Fruit fly (Drosophila melanogaster) whole organism, prepupa: ENCODE measurements around the gene CG6985.
A peak's percentile ranks its signal among the peaks of the same experiment; 100 is the strongest.

Experiments used
- CG10631 ChIP-seq: fragments of 200-800 bp; sonication (Bioruptor generic); optimal IDR thresholded peaks from 2 replicates; lab custom pipeline; 2016; ENCODE audit warnings: missing biosample characterization, missing genetic modification characterization
- CG11294 ChIP-seq: fragments of 200-800 bp; sonication (Bioruptor generic); IDR thresholded peaks from 2 replicates; pipeline ENCODE4 v1.3.6; 2022; ENCODE audit warnings: missing biosample characterization, missing genetic modification characterization
- CG11902 ChIP-seq: fragments of 200-800 bp; sonication (Bioruptor generic); optimal IDR thresholded peaks from 3 replicates; lab custom pipeline; 2016; ENCODE audit warnings: missing biosample characterization, missing genetic modification characterization
- CG15336 ChIP-seq: fragments of 200-800 bp; sonication (Bioruptor generic); IDR thresholded peaks from 2 replicates; pipeline ENCODE4 v1.3.6; 2022; ENCODE audit warnings: missing biosample characterization, missing genetic modification characterization
- CG1621 ChIP-seq: fragments of 200-800 bp; sonication (Bioruptor generic); optimal IDR thresholded peaks from 3 replicates; lab custom pipeline; 2018; ENCODE audit warnings: missing biosample characterization, mild to moderate bottlenecking, missing genetic modification characterization
- CG3032 ChIP-seq: fragments of 200-800 bp; optimal IDR thresholded peaks from 2 replicates; lab custom pipeline; 2019; ENCODE audit warnings: missing biosample characterization, mild to moderate bottlenecking, missing genetic modification characterization, moderate library complexity
- CG31627 ChIP-seq: fragments of 200-800 bp; sonication (Bioruptor generic); optimal IDR thresholded peaks from 3 replicates; lab custom pipeline; 2016; ENCODE audit warnings: missing biosample characterization, missing genetic modification characterization
- CG34406 ChIP-seq: fragments of 200-800 bp; sonication (Bioruptor generic); optimal IDR thresholded peaks from 3 replicates; lab custom pipeline; 2016; ENCODE audit warnings: missing biosample characterization, missing genetic modification characterization
- CG3919 ChIP-seq: fragments of 200-800 bp; sonication (Bioruptor generic); optimal IDR thresholded peaks from 3 replicates; lab custom pipeline; 2016; ENCODE audit warnings: missing biosample characterization, missing genetic modification characterization
- CG6792 ChIP-seq: fragments of 200-800 bp; sonication (Bioruptor generic); optimal IDR thresholded peaks from 3 replicates; lab custom pipeline; 2016; ENCODE audit warnings: missing biosample characterization, missing genetic modification characterization
- CG6854 ChIP-seq: fragments of 200-800 bp; sonication (Bioruptor generic); optimal IDR thresholded peaks from 2 replicates; lab custom pipeline; 2017; ENCODE audit warnings: missing biosample characterization, mild to moderate bottlenecking, missing genetic modification characterization
- CG8119 ChIP-seq: fragments of 200-800 bp; sonication (Bioruptor generic); IDR thresholded peaks from 3 replicates; pipeline ENCODE4 v1.3.6; 2022; ENCODE audit warnings: missing biosample characterization, missing genetic modification characterization
- Eip78C ChIP-seq: fragments of 200-800 bp; sonication (Bioruptor generic); peaks from one replicate; lab custom pipeline; 2016; ENCODE audit warnings: missing biosample characterization, missing genetic modification characterization
- Ets21C ChIP-seq: fragments of 200-800 bp; sonication (Bioruptor generic); optimal IDR thresholded peaks from 3 replicates; lab custom pipeline; 2016; ENCODE audit warnings: missing biosample characterization, missing genetic modification characterization
- Ets96B ChIP-seq: fragments of 200-800 bp; optimal IDR thresholded peaks from 2 replicates; lab custom pipeline; 2019; ENCODE audit warnings: missing biosample characterization, mild to moderate bottlenecking, missing genetic modification characterization, moderate library complexity
- Hr38 ChIP-seq: sonication (Bioruptor generic); optimal IDR thresholded peaks from 2 replicates; lab custom pipeline; 2016; ENCODE audit warnings: missing biosample characterization, missing genetic modification characterization
- Hr4 ChIP-seq: fragments of 200-800 bp; sonication (Bioruptor generic); optimal IDR thresholded peaks from 3 replicates; lab custom pipeline; 2016; ENCODE audit warnings: missing biosample characterization, missing genetic modification characterization
- achi ChIP-seq: fragments of 200-800 bp; sonication (Bioruptor generic); optimal IDR thresholded peaks from 3 replicates; lab custom pipeline; 2016; ENCODE audit warnings: missing biosample characterization, missing genetic modification characterization
- dac ChIP-seq: fragments of 200-800 bp; sonication (Bioruptor generic); optimal IDR thresholded peaks from 2 replicates; lab custom pipeline; 2017; ENCODE audit warnings: missing biosample characterization, mild to moderate bottlenecking, missing genetic modification characterization
- esn ChIP-seq: fragments of 200-800 bp; sonication (Bioruptor generic); optimal IDR thresholded peaks from 2 replicates; lab custom pipeline; 2016; ENCODE audit warnings: missing biosample characterization, mild to moderate bottlenecking, missing genetic modification characterization, moderate library complexity
- fd85E ChIP-seq: fragments of 200-800 bp; sonication (Bioruptor generic); optimal IDR thresholded peaks from 3 replicates; lab custom pipeline; 2016; ENCODE audit warnings: missing biosample characterization, missing genetic modification characterization
- net ChIP-seq: fragments of 200-800 bp; sonication (Bioruptor generic); optimal IDR thresholded peaks from 3 replicates; lab custom pipeline; 2016; ENCODE audit warnings: missing biosample characterization, missing genetic modification characterization
- ss ChIP-seq, 2 experiments: fragments of 200-800 bp; sonication (Bioruptor generic); optimal IDR thresholded peaks; 2 replicates in 1 of 2; 3 replicates in 1 of 2; lab custom pipeline; 2017 to 2018; ENCODE audit warnings: mild to moderate bottlenecking in 2 of 2, missing biosample characterization in 2 of 2, missing genetic modification characterization in 2 of 2, moderate library complexity in 1 of 2
- svp ChIP-seq: fragments of 200-800 bp; sonication (Bioruptor generic); peaks from one replicate; lab custom pipeline; 2016; ENCODE audit warnings: missing biosample characterization, missing genetic modification characterization
- vri ChIP-seq: fragments of 200-800 bp; sonication (Bioruptor generic); optimal IDR thresholded peaks from 3 replicates; lab custom pipeline; 2016; ENCODE audit warnings: missing biosample characterization, mild to moderate bottlenecking, missing genetic modification characterization

Gene CG6985

DNA sequence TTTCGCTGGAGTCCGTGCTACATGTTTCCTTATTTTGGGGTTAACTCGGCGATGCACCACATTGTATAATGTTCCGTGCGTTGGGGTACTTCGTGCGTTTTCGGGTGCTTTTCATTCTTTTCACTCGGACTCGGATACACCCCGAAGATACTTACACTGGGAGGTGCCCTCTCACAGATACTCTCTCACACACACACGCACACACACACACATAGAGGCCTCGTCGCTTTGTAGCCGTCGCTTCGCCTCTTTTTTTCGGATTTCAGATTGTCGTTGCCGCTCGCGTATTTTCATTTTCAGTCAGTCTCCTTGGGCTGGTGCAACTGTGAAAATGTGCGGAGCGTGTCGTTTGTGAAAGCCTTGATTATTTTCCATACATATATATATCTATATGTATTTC, 40.5 kb downstream of the CG6985 start (continued):
- TF ChIP-seq esn (GFP tag; lab: Kevin White, UChicago) = peak; percentile 48
- TF ChIP-seq CG8119 = peak; percentile 73
- peak; percentile 42 for TF ChIP-seq CG3919 (GFP tag; lab: Kevin White, UChicago)
- TF ChIP-seq fd85E (GFP tag; lab: Kevin White, UChicago) = peak; percentile 79
- TF ChIP-seq dac (GFP tag; lab: Kevin White, UChicago) = no peak
- peak; percentile 76 for TF ChIP-seq Eip78C (GFP tag; lab: Kevin White, UChicago)
- peak; percentile 59; the same call in 1 of the 2 replicates for TF ChIP-seq CG11294
- TF ChIP-seq Ets21C (GFP tag; lab: Kevin White, UChicago) = no peak
- TF ChIP-seq CG15336 (GFP tag; lab: Robert Waterston, UW) = peak; percentile 79
- no peak for TF ChIP-seq Hr38 (GFP tag; lab: Kevin White, UChicago)

dm6 chr3R:22784674-22785316, 43.8 kb downstream of the CG6985 start:
- TF ChIP-seq CG6854 (GFP tag; lab: Kevin White, UChicago) = no peak
- no peak for TF ChIP-seq ss (GFP tag; optimal IDR thresholded peaks at IDR 0.05; lab: Kevin White, UChicago)
- no peak for TF ChIP-seq svp (GFP tag; lab: Kevin White, UChicago)
- no peak for TF ChIP-seq Ets96B (tag; lab: Kevin White, UChicago)
- peak; percentile 79 for TF ChIP-seq CG3919 (GFP tag; lab: Kevin White, UChicago)
- no peak for TF ChIP-seq vri (GFP tag; lab: Kevin White, UChicago)

DNA sequence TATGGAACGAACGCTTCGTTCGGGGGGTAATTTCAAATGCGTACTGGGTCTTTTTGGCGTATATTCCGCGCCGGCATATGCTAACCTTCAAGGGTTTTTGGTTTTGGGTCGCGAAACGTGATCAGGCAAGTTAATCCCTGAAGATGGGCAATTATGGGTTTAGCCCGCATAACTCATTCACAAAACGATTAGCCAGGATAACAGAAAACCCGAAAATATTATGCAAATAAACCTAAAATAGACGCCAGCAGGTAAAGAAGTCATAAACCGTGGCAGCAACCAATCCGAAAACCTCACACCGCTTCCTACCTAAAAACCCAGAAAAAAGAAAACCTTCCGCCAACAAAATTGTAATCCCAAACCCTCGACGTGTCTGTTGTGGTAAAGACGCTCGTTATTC, 48.2 kb downstream of the CG6985 start:
- no peak for TF ChIP-seq CG3032 (tag; lab: Kevin White, UChicago)
- no peak for TF ChIP-seq CG31627 (GFP tag; lab: Kevin White, UChicago)
- TF ChIP-seq achi (GFP tag; lab: Kevin White, UChicago) = no peak
- no peak for TF ChIP-seq CG8119
- no peak for TF ChIP-seq Hr4 (GFP tag; lab: Kevin White, UChicago)
- TF ChIP-seq CG11902 = no peak
- TF ChIP-seq CG6792 (GFP tag; lab: Kevin White, UChicago) = no peak
- no peak for TF ChIP-seq CG10631 (GFP tag; lab: Kevin White, UChicago)
- no peak for TF ChIP-seq CG1621 (tag; lab: Kevin White, UChicago)
- TF ChIP-seq Ets21C (GFP tag; lab: Kevin White, UChicago) = no peak
- no peak for TF ChIP-seq net
- TF ChIP-seq CG6854 (GFP tag; lab: Kevin White, UChicago) = no peak
- no peak for TF ChIP-seq CG34406 (GFP tag; lab: Kevin White, UChicago)
